Worm (Caenorhabditis elegans) whole organism, L3 larva: ENCODE measurements around the gene F43C9.1.
A peak's percentile ranks its signal among the peaks of the same experiment; 100 is the strongest.

Source experiments
- R02D3.7 ChIP-seq: fragments of 150-350 bp; optimal IDR thresholded peaks from 2 replicates; lab custom pipeline; 2014; ENCODE audit warnings: missing biosample characterization, missing genetic modification characterization
- ZK546.5 ChIP-seq: sonication (generic microtip); optimal IDR thresholded peaks from 2 replicates; lab custom pipeline; 2017; ENCODE audit warnings: missing biosample characterization, missing genetic modification characterization
- aly-2 ChIP-seq: fragments of 150-350 bp; optimal IDR thresholded peaks from 2 replicates; lab custom pipeline; 2014; ENCODE audit warnings: missing biosample characterization, missing genetic modification characterization
- ama-1 ChIP-seq: fragments of 150-350 bp; optimal IDR thresholded peaks from 2 replicates; lab custom pipeline; 2018
- ceh-16 ChIP-seq: sonication (generic microtip); optimal IDR thresholded peaks from 2 replicates; lab custom pipeline; 2017; ENCODE audit warnings: missing biosample characterization, missing genetic modification characterization
- ceh-28 ChIP-seq: fragments of 150-350 bp; optimal IDR thresholded peaks from 2 replicates; lab custom pipeline; 2014; ENCODE audit warnings: missing biosample characterization, missing genetic modification reagents, missing genetic modification characterization
- daf-12 ChIP-seq: fragments of 150-350 bp; optimal IDR thresholded peaks from 2 replicates; lab custom pipeline; 2014; ENCODE audit warnings: missing biosample characterization, missing genetic modification reagents, missing genetic modification characterization
- egl-5 ChIP-seq: fragments of 150-350 bp; optimal IDR thresholded peaks from 2 replicates; lab custom pipeline; 2017; ENCODE audit warnings: missing biosample characterization, missing genetic modification reagents, missing genetic modification characterization, inconsistent platforms
- elt-1 ChIP-seq: fragments of 150-350 bp; optimal IDR thresholded peaks from 2 replicates; lab custom pipeline; 2014; ENCODE audit warnings: missing biosample characterization, missing genetic modification characterization
- elt-2 ChIP-seq: sonication (generic microtip); optimal IDR thresholded peaks from 2 replicates; lab custom pipeline; 2016; ENCODE audit warnings: missing genetic modification reagents, mild to moderate bottlenecking, missing genetic modification characterization, missing compliant biosample characterization
- elt-3 ChIP-seq, 3 experiments: fragments of 150-350 bp in 1 of 3; sonication (generic microtip) in 2 of 3; optimal IDR thresholded peaks; 2 replicates in 2 of 3; 4 replicates in 1 of 3; lab custom pipeline; 2014 to 2017; ENCODE audit warnings: missing biosample characterization in 3 of 3, missing genetic modification characterization in 3 of 3
- fkh-10 ChIP-seq: sonication (generic microtip); optimal IDR thresholded peaks from 2 replicates; lab custom pipeline; 2017; ENCODE audit warnings: missing biosample characterization, missing genetic modification reagents, missing genetic modification characterization
- hmg-11 ChIP-seq: sonication (generic microtip); optimal IDR thresholded peaks from 2 replicates; lab custom pipeline; 2016; ENCODE audit warnings: missing genetic modification characterization, missing compliant biosample characterization
- jun-1 ChIP-seq: fragments of 150-350 bp; optimal IDR thresholded peaks from 2 replicates; lab custom pipeline; 2014; ENCODE audit warnings: missing biosample characterization, missing genetic modification reagents, missing genetic modification characterization
- lin-15B ChIP-seq: fragments of 150-350 bp; optimal IDR thresholded peaks from 2 replicates; lab custom pipeline; 2014; ENCODE audit warnings: missing biosample characterization, missing genetic modification characterization
- mdl-1 ChIP-seq: fragments of 150-350 bp; optimal IDR thresholded peaks from 2 replicates; lab custom pipeline; 2014; ENCODE audit warnings: missing biosample characterization, missing genetic modification characterization
- nfya-1 ChIP-seq: sonication (generic microtip); optimal IDR thresholded peaks from 2 replicates; lab custom pipeline; 2017; ENCODE audit warnings: missing genetic modification characterization, mild to moderate bottlenecking, missing compliant biosample characterization, antibody characterized with exemption, moderate library complexity; ENCODE audit not compliant: insufficient read depth
- nhr-12 ChIP-seq: fragments of 150-350 bp; optimal IDR thresholded peaks from 2 replicates; lab custom pipeline; 2014; ENCODE audit warnings: missing biosample characterization, missing genetic modification characterization
- nhr-23 ChIP-seq: fragments of 150-350 bp; optimal IDR thresholded peaks from 2 replicates; lab custom pipeline; 2014; ENCODE audit warnings: missing biosample characterization, missing genetic modification reagents, missing genetic modification characterization
- nhr-25 ChIP-seq: sonication (generic microtip); optimal IDR thresholded peaks from 2 replicates; lab custom pipeline; 2017; ENCODE audit warnings: missing biosample characterization, missing genetic modification characterization
- nhr-28 ChIP-seq: fragments of 150-350 bp; optimal IDR thresholded peaks from 2 replicates; lab custom pipeline; 2014; ENCODE audit warnings: missing biosample characterization, missing genetic modification characterization
- nhr-43 ChIP-seq: sonication (generic microtip); optimal IDR thresholded peaks from 2 replicates; lab custom pipeline; 2016; ENCODE audit warnings: mild to moderate bottlenecking, missing genetic modification characterization, missing compliant biosample characterization; ENCODE audit not compliant: poor library complexity, severe bottlenecking
- nhr-67 ChIP-seq: fragments of 150-350 bp; optimal IDR thresholded peaks from 2 replicates; lab custom pipeline; 2014; ENCODE audit warnings: missing biosample characterization, missing genetic modification characterization
- nhr-76 ChIP-seq: fragments of 150-350 bp; sonication (generic microtip); optimal IDR thresholded peaks from 5 replicates; lab custom pipeline; 2014; ENCODE audit warnings: missing biosample characterization, missing genetic modification characterization
- pha-4 ChIP-seq: fragments of 150-350 bp; optimal IDR thresholded peaks from 2 replicates; lab custom pipeline; 2014; ENCODE audit warnings: missing biosample characterization, missing genetic modification reagents, missing genetic modification characterization
- pqm-1 ChIP-seq: fragments of 150-350 bp; optimal IDR thresholded peaks from 2 replicates; lab custom pipeline; 2017; ENCODE audit warnings: missing biosample characterization, missing genetic modification characterization, inconsistent platforms
- tbx-2 ChIP-seq: sonication (generic microtip); optimal IDR thresholded peaks from 2 replicates; lab custom pipeline; 2016; ENCODE audit warnings: mild to moderate bottlenecking, missing genetic modification characterization, missing compliant biosample characterization
- unc-39 ChIP-seq: sonication (generic microtip); optimal IDR thresholded peaks from 4 replicates; lab custom pipeline; 2017; ENCODE audit warnings: missing biosample characterization, missing genetic modification characterization
- unc-62 ChIP-seq: fragments of 150-350 bp; sonication (generic microtip); optimal IDR thresholded peaks from 4 replicates; lab custom pipeline; 2014; ENCODE audit warnings: missing biosample characterization, missing genetic modification reagents, missing genetic modification characterization
- zag-1 ChIP-seq: fragments of 150-350 bp; optimal IDR thresholded peaks from 2 replicates; lab custom pipeline; 2014; ENCODE audit warnings: missing biosample characterization, missing genetic modification characterization
- ztf-11 ChIP-seq: fragments of 150-350 bp; optimal IDR thresholded peaks from 2 replicates; lab custom pipeline; 2014; ENCODE audit warnings: missing biosample characterization, missing genetic modification characterization

Gene F43C9.1

DNA sequence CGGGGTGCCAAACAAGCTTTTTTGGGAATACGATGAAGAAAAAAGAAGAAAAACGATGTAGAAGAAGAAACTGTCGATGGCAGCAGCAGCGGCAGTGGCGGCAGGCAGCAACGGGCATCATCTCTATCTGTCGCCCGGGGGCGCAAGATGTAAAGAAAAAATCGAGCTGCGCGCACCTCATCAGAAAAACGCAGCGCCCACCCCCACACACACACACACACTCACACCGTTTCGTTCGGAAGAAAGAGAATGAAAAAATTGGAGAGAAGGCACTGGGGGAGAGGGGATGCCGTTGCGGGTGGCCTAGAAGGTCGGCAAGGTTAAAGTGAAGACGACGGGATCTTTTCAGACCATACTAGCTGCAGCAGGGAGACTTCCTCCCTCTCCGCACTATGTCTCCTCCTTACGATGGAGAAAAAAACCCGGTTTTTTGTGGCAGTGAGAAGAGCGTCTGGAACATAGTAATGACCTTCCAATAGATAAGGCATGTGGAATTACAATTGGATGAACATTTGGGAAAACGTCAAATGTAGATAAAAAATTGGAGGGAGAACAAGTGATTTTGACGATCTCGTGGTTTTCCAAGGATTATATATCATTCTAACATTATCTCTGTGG is 20.1 kb downstream of the F43C9.1 start:
- TF ChIP-seq pha-4 (tag; lab: Kevin White, UChicago) (no peak), pqm-1 (tag; lab: Kevin White, UChicago) (no peak), tbx-2 (tag; lab: Kevin White, UChicago) (no peak), nhr-25 (tag; lab: Kevin White, UChicago) (peak; percentile 78), nhr-12 (tag; lab: Kevin White, UChicago) (no peak), nfya-1 (tag; lab: Kevin White, UChicago) (peak; percentile 4), nhr-43 (tag; lab: Kevin White, UChicago) (peak; percentile 34), unc-62 (GFP tag; lab: Kevin White, UChicago) (no peak)

DNA sequence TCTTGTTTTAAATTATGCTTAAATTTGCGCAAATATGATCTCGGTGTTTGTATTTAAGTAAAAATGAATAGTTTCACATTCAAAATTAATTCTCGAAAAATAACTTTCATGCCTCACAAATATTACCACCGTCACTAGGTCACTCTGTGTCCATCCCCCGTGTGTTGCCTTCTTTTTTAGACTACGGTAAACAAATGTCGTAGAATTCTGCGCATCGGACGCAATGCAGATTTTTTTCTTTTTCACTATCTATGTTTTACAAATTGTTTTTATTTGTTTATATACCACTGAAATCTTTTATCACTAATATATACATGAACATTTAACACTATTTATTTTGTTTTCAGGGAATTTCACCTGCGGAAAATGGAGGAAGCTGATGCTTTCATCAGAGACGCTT is 25.2 kb downstream of the F43C9.1 start, which contains the start of gene R08E3.3:
Gene R08E3.3 (plus strand): TSS at position 342 of the 400 bp plus-strand sequence.
- TF ChIP-seq ama-1 (lab: Kevin White, UChicago), result no peak
- TF ChIP-seq nhr-67, result no peak
- peak; percentile 11 for TF ChIP-seq nhr-25 (tag; lab: Kevin White, UChicago)
- no peak for TF ChIP-seq elt-1 (tag; lab: Kevin White, UChicago)
- TF ChIP-seq nhr-76, result no peak
- TF ChIP-seq pha-4 (tag; lab: Kevin White, UChicago), result peak; percentile 76
- TF ChIP-seq nhr-28 (tag; lab: Kevin White, UChicago), result no peak
- peak; percentile 64 for TF ChIP-seq nfya-1 (tag; lab: Kevin White, UChicago)
- TF ChIP-seq R02D3.7 (tag; lab: Kevin White, UChicago), result no peak
- TF ChIP-seq elt-2 (tag; lab: Kevin White, UChicago), result peak; percentile 22
- TF ChIP-seq nhr-23 (tag; lab: Kevin White, UChicago), result peak; percentile 24

DNA sequence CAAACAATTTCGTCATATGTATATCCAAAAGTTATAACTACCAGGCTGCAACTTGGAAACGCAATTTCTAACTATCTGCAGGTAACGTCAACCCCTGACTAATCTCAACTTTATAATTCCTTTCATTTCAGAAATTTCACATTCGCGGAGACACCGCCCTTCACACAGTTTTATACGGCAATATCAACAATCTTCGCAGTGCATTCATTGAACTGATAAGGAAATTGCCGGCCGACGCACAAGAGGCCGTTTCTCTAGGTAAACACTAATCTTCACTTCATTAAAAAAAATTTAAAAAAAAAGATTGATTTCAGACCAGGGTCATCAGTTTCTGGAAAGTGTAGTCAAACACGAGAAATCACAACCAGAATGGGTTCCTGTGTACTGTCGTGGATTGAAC is 25.8 kb downstream of the F43C9.1 start:
- TF ChIP-seq daf-12 (no peak), ceh-28 (tag; lab: Kevin White, UChicago) (no peak), elt-2 (tag; lab: Kevin White, UChicago) (peak; percentile 88), tbx-2 (tag; lab: Kevin White, UChicago) (no peak), mdl-1 (no peak), unc-39 (tag; lab: Kevin White, UChicago) (no peak), aly-2 (no peak), egl-5 (tag; lab: Kevin White, UChicago) (no peak), nhr-28 (tag; lab: Kevin White, UChicago) (no peak), ama-1 (lab: Kevin White, UChicago) (no peak), ztf-11 (tag; lab: Kevin White, UChicago) (no peak), jun-1 (no peak), nhr-23 (tag; lab: Kevin White, UChicago) (no peak), ZK546.5 (tag; lab: Kevin White, UChicago) (no peak), elt-3 (tag; optimal IDR thresholded peaks at IDR 0.05; lab: Kevin White, UChicago) (no peak), lin-15B (tag; lab: Kevin White, UChicago) (no peak), ceh-16 (tag; lab: Kevin White, UChicago) (no peak), elt-1 (tag; lab: Kevin White, UChicago) (no peak), zag-1 (tag; lab: Kevin White, UChicago) (no peak), pqm-1 (tag; lab: Kevin White, UChicago) (peak; percentile 50), fkh-10 (GFP tag; lab: Kevin White, UChicago) (no peak), pha-4 (tag; lab: Kevin White, UChicago) (peak; percentile 39)
- TF ChIP-seq, all 47 proteins: peak for 3

DNA sequence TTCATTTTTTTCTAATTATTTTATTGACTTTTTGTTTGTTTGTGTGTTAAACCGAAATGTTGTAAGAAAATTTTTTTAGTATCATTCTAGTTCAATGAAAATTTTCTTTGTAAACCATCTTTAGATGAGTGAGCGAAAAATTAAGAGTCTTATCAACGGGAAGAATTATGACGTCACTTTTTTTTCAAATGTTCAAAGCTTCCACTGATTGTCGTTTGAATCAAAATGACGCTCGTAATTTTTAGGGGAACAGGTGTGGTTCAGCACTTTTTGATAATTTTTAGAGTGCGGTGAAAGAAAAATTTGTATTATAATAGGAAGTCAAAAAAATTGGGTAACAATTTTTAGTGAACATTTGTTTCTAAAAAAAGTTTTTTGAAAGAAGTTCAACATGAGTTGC is 28.5 kb downstream of the F43C9.1 start:
- TF ChIP-seq hmg-11 (no peak), unc-39 (tag; lab: Kevin White, UChicago) (no peak), elt-2 (tag; lab: Kevin White, UChicago) (peak; percentile 84), pqm-1 (tag; lab: Kevin White, UChicago) (peak; percentile 32)
- TF ChIP-seq, all 47 proteins: peak for 2

DNA sequence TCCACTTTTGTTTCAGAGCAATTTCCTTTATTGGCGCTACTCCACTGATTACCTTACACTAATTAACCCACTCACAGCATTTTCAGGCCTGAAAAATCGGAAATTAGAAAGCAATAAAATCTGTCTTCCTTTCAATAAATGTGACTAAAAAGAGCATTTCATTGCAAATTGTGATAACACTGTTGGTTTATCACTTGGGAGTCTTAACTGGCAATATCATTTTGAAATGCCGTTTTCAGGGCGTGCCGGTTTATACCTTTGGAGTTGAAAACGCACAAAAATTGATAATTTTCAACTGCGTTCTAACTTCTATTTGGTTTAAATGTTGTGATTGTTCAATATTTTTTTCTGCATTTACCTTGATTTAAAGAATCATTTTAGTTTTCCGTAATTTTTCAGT is 29.2 kb downstream of the F43C9.1 start, which contains the start of gene R08E3.1:
Gene R08E3.1 (plus strand): TSS at position 386 of the 400 bp plus-strand sequence.
- no peak for TF ChIP-seq R02D3.7 (tag; lab: Kevin White, UChicago)
- TF ChIP-seq pha-4 (tag; lab: Kevin White, UChicago), result peak; percentile 46
- TF ChIP-seq mdl-1, result no peak
- TF ChIP-seq nhr-28 (tag; lab: Kevin White, UChicago), result no peak
- TF ChIP-seq elt-2 (tag; lab: Kevin White, UChicago), result peak; percentile 83
- peak; percentile 68 for TF ChIP-seq pqm-1 (tag; lab: Kevin White, UChicago)
- TF ChIP-seq aly-2, result no peak
